Worm (Caenorhabditis elegans): ENCODE data around the gene Y15E3A.4.

Gene Y15E3A.4

ce11 chrX:15327238-15327637 lies 3.5 kb upstream of the Y15E3A.4 start:
- no peak for TF ChIP-seq unc-62 (GFP tag; optimal IDR thresholded peaks at IDR 0.05)

ce11 chrX:15328343-15328742 lies 2.4 kb upstream of the Y15E3A.4 start:
- no peak for TF ChIP-seq unc-62 (GFP tag; optimal IDR thresholded peaks at IDR 0.05)

- no peak for TF ChIP-seq unc-62 (GFP tag; optimal IDR thresholded peaks at IDR 0.05)
Observed at ce11 chrX:15334897-15335296, 4.1 kb downstream of the Y15E3A.4 start.

ce11 chrX:15335636-15336035 lies 4.9 kb downstream of the Y15E3A.4 start:
- no peak for TF ChIP-seq unc-62 (GFP tag; optimal IDR thresholded peaks at IDR 0.05)

ce11 chrX:15336392-15336791 lies 5.6 kb downstream of the Y15E3A.4 start:
- TF ChIP-seq unc-62 (GFP tag; optimal IDR thresholded peaks at IDR 0.05), result no peak

ce11 chrX:15338195-15338594 lies 7.4 kb downstream of the Y15E3A.4 start:
- no peak for TF ChIP-seq unc-62 (GFP tag; optimal IDR thresholded peaks at IDR 0.05)

ce11 chrX:15339807-15340596 lies 9.2 kb downstream of the Y15E3A.4 start, which contains the start of gene Y15E3A.5:
Y15E3A.5 (plus strand) TSS chrX:15340558.
- TF ChIP-seq unc-62 (GFP tag; optimal IDR thresholded peaks at IDR 0.05), result no peak

ce11 chrX:15340743-15341142 lies 10.0 kb downstream of the Y15E3A.4 start:
- no peak for TF ChIP-seq unc-62 (GFP tag; optimal IDR thresholded peaks at IDR 0.05)

- no peak for TF ChIP-seq unc-62 (GFP tag; optimal IDR thresholded peaks at IDR 0.05)
Observed at ce11 chrX:15342092-15342491, 11.3 kb downstream of the Y15E3A.4 start.

- no peak for TF ChIP-seq unc-62 (GFP tag; optimal IDR thresholded peaks at IDR 0.05)
Observed at ce11 chrX:15342744-15343259, 12.0 kb downstream of the Y15E3A.4 start.

ce11 chrX:15343971-15344370 lies 13.2 kb downstream of the Y15E3A.4 start:
- no peak for TF ChIP-seq unc-62 (GFP tag; optimal IDR thresholded peaks at IDR 0.05)

ce11 chrX:15345346-15346198 lies 14.8 kb downstream of the Y15E3A.4 start:
- no peak for TF ChIP-seq unc-62 (GFP tag; optimal IDR thresholded peaks at IDR 0.05)

- TF ChIP-seq unc-62 (GFP tag; optimal IDR thresholded peaks at IDR 0.05), result no peak
Observed at ce11 chrX:15347680-15348079, 16.9 kb downstream of the Y15E3A.4 start.

ce11 chrX:15352871-15353270 lies 22.1 kb downstream of the Y15E3A.4 start:
- no peak for TF ChIP-seq unc-62 (GFP tag; optimal IDR thresholded peaks at IDR 0.05)

ce11 chrX:15353874-15354480 lies 23.2 kb downstream of the Y15E3A.4 start:
- no peak for TF ChIP-seq unc-62 (GFP tag; optimal IDR thresholded peaks at IDR 0.05)

ce11 chrX:15354938-15355337 lies 24.2 kb downstream of the Y15E3A.4 start, which contains the start of gene nfki-1:
nfki-1 (plus strand) TSS chrX:15355238.
- TF ChIP-seq unc-62 (GFP tag; optimal IDR thresholded peaks at IDR 0.05), result no peak

All from whole organism, dauer.